Worm (Caenorhabditis elegans) whole organism, L4/young adult: Measurements from ENCODE around the gene cope-1.

Experiments used
- dao-5 ChIP-seq: sonication (generic microtip); optimal IDR thresholded peaks from 2 replicates; lab custom pipeline; 2016; ENCODE audit warnings: missing genotype, missing genetic modification characterization, moderate library complexity, missing compliant biosample characterization
- him-1 ChIP-seq: sonication (generic microtip); optimal IDR thresholded peaks from 2 replicates; lab custom pipeline; 2016; ENCODE audit warnings: missing genotype, missing genetic modification reagents, missing genetic modification characterization, missing compliant biosample characterization

ce11 chrIII:13409498-13409897, 16.6 kb upstream of the cope-1 start, which contains the start of gene myo-6:
- TF ChIP-seq dao-5 (no peak), him-1 (tag; lab: Kevin White, UChicago) (no peak)
